Worm (Caenorhabditis elegans) whole organism, L4/young adult: ENCODE data around the gene mtl-2.

ENCODE experiments used
- W03F9.2 ChIP-seq: fragments of 150-350 bp; optimal IDR thresholded peaks from 2 replicates; lab custom pipeline; 2014; ENCODE audit warnings: missing biosample characterization, missing genetic modification characterization
- dao-5 ChIP-seq: sonication (generic microtip); optimal IDR thresholded peaks from 2 replicates; lab custom pipeline; 2016; ENCODE audit warnings: missing genotype, missing genetic modification characterization, moderate library complexity, missing compliant biosample characterization
- him-1 ChIP-seq: sonication (generic microtip); optimal IDR thresholded peaks from 2 replicates; lab custom pipeline; 2016; ENCODE audit warnings: missing genotype, missing genetic modification reagents, missing genetic modification characterization, missing compliant biosample characterization

ce11 chrV:14017476-14017875 is 997 bp downstream of the mtl-2 start, which contains the start of gene srh-308:
- TF ChIP-seq him-1 (tag; lab: Kevin White, UChicago) = no peak
- no peak for TF ChIP-seq W03F9.2 (tag; lab: Kevin White, UChicago)
- no peak for TF ChIP-seq dao-5 (tag; lab: Kevin White, UChicago)
